Worm (Caenorhabditis elegans): ENCODE measurements around the gene der-2.
A peak's percentile ranks its signal among the peaks of the same experiment; 100 is the strongest.

The der-2 gene

DNA sequence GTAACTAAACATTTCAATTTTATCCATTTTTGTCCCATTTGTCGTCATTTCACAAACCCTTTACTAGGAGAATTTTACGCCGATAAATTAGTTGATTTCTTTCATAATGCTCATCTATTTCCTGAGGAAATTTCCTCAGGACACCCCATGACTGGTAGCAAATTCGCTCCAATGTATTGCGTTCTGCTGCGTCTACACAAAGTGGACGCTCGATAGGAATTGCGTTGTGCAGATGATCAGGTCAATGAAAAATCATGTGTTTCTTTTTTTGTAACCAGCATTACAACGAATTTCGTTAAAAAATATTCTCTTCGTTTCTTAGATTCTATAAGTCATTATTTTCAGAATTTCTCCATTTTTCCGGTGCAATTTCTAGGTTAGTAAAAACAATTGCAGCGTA, 41.1 kb downstream of the der-2 start, which contains the start of gene epg-4:
TSS of gene epg-4 (plus strand) at position 346 of the 400 bp plus-strand sequence.
- TF ChIP-seq ref-2 (tag; optimal IDR thresholded peaks at IDR 0.05) (peak; percentile 32), hlh-30 (tag; optimal IDR thresholded peaks at IDR 0.05; ENCODE audit: insufficient read depth) (peak; percentile 91), tbx-2 (tag; optimal IDR thresholded peaks at IDR 0.05) (peak; percentile 22), ttx-3 (tag; optimal IDR thresholded peaks at IDR 0.05) (peak; percentile 11), ceh-31 (tag; optimal IDR thresholded peaks at IDR 0.05) (peak; percentile 73), ceh-45 (GFP tag; IDR thresholded peaks at IDR 0.05) (no peak), rnt-1 (tag; optimal IDR thresholded peaks at IDR 0.05) (peak; percentile 34), ceh-18 (tag; optimal IDR thresholded peaks at IDR 0.05) (peak; percentile 12), unc-42 (tag; optimal IDR thresholded peaks at IDR 0.05) (peak; percentile 3), mec-3 (tag; optimal IDR thresholded peaks at IDR 0.05; ENCODE audit: borderline replicate concordance) (no peak), K02D7.2 (tag; optimal IDR thresholded peaks at IDR 0.05) (no peak)

- TF ChIP-seq ceh-22 (tag; optimal IDR thresholded peaks at IDR 0.05) = no peak
- no peak for TF ChIP-seq gmeb-2 (tag; optimal IDR thresholded peaks at IDR 0.05)
- no peak for TF ChIP-seq npax-4 (tag; optimal IDR thresholded peaks at IDR 0.05)
- no peak for TF ChIP-seq ceh-18 (tag; optimal IDR thresholded peaks at IDR 0.05)
- no peak for TF ChIP-seq zip-5 (tag; optimal IDR thresholded peaks at IDR 0.05)
- no peak for TF ChIP-seq T23F11.4 (GFP tag; optimal IDR thresholded peaks at IDR 0.05)
- TF ChIP-seq ceh-24 (tag; optimal IDR thresholded peaks at IDR 0.05) = no peak
- no peak for TF ChIP-seq C38D4.7 (GFP tag; optimal IDR thresholded peaks at IDR 0.05)
- TF ChIP-seq pqm-1 (tag; optimal IDR thresholded peaks at IDR 0.05) = no peak
- TF ChIP-seq madf-2 (tag; optimal IDR thresholded peaks at IDR 0.05) = no peak
- no peak for TF ChIP-seq ceh-30 (tag; optimal IDR thresholded peaks at IDR 0.05)
- TF ChIP-seq pha-4 (tag; optimal IDR thresholded peaks at IDR 0.05) = no peak
- no peak for TF ChIP-seq hlh-13 (GFP tag; optimal IDR thresholded peaks at IDR 0.05)
- no peak for TF ChIP-seq unc-86 (tag; optimal IDR thresholded peaks at IDR 0.05)
- no peak for TF ChIP-seq che-1 (tag; optimal IDR thresholded peaks at IDR 0.05)
- no peak for TF ChIP-seq ama-1 (optimal IDR thresholded peaks at IDR 0.05)
These were observed 42.3 kb downstream of the der-2 start, which contains the start of gene ndab-2 for ce11 chrIII:7180613-7181012. Gene ndab-2, plus strand, starts transcription at chrIII:7180752.

ce11 chrIII:7179538-7180301, 43.2 kb downstream of the der-2 start, which contains the start of the genes rps-14 and rpl-36:
Gene rps-14, minus strand, starts transcription at chrIII:7179588.
Gene rpl-36, plus strand, starts transcription at chrIII:7180251.
- TF ChIP-seq sox-2 (GFP tag; IDR thresholded peaks at IDR 0.05) (0 out of 2 replicates have a peak, but pooled peaks have one; percentile 33), nhr-232 (tag; optimal IDR thresholded peaks at IDR 0.05) (no peak), ceh-18 (tag; optimal IDR thresholded peaks at IDR 0.05) (peak; percentile 27), syd-9 (tag; optimal IDR thresholded peaks at IDR 0.05) (no peak), ztf-16 (tag; optimal IDR thresholded peaks at IDR 0.05) (no peak), unc-55 (GFP tag; optimal IDR thresholded peaks at IDR 0.05) (no peak), ceh-31 (tag; optimal IDR thresholded peaks at IDR 0.05) (peak; percentile 46), unc-42 (tag; optimal IDR thresholded peaks at IDR 0.05) (peak; percentile 64), ref-2 (tag; optimal IDR thresholded peaks at IDR 0.05) (peak; percentile 2), pax-1 (tag; optimal IDR thresholded peaks at IDR 0.05) (peak; percentile 81), nhr-11 (tag; optimal IDR thresholded peaks at IDR 0.05) (no peak), tbx-7 (tag; optimal IDR thresholded peaks at IDR 0.05) (no peak), mec-3 (tag; optimal IDR thresholded peaks at IDR 0.05; ENCODE audit: borderline replicate concordance) (no peak), ceh-30 (tag; optimal IDR thresholded peaks at IDR 0.05) (peak; percentile 14), nfya-1 (tag; optimal IDR thresholded peaks at IDR 0.05) (peak; percentile 87), ceh-34 (tag; optimal IDR thresholded peaks at IDR 0.05) (peak; percentile 13), pat-9 (tag; optimal IDR thresholded peaks at IDR 0.05) (no peak), unc-86 (tag; optimal IDR thresholded peaks at IDR 0.05) (peak; percentile 26), odd-2 (tag; optimal IDR thresholded peaks at IDR 0.05) (no peak), tbx-2 (tag; optimal IDR thresholded peaks at IDR 0.05) (peak; percentile 18)

Data from whole organism, late embryonic.